Fruit fly (Drosophila melanogaster): ENCODE results near the gene RpS27.

The RpS27 gene

dm6 chr3R:25295320-25296020, 48.2 kb upstream of the RpS27 start, which contains the start of gene CG31102 (continued):
- TF ChIP-seq sug (tag; optimal IDR thresholded peaks at IDR 0.05): peak; percentile 53
- TF ChIP-seq HLH4C (GFP tag; IDR thresholded peaks at IDR 0.05; ENCODE audit: partially characterized antibody): no peak
- TF ChIP-seq mirr (GFP tag; optimal IDR thresholded peaks at IDR 0.05): peak; percentile 28
- peak; percentile 1 for TF ChIP-seq dmrt99B (tag; optimal IDR thresholded peaks at IDR 0.05)
- TF ChIP-seq CG34376 (GFP tag; optimal IDR thresholded peaks at IDR 0.05): peak; percentile 11
- no peak for TF ChIP-seq CG14050 (GFP tag; IDR thresholded peaks at IDR 0.05)
- 0 out of 3 replicates have a peak, but pooled peaks have one; percentile 39 for TF ChIP-seq ci (GFP tag; IDR thresholded peaks at IDR 0.05)
- TF ChIP-seq hkb (optimal IDR thresholded peaks at IDR 0.05): no peak
- TF ChIP-seq hkb (GFP tag; IDR thresholded peaks at IDR 0.05): no peak
- TF ChIP-seq B-H2 (GFP tag; optimal IDR thresholded peaks at IDR 0.05): no peak
- TF ChIP-seq grn (GFP tag; optimal IDR thresholded peaks at IDR 0.05): peak; percentile 74
- TF ChIP-seq zen2 (GFP tag; IDR thresholded peaks at IDR 0.05; ENCODE audit: partially characterized antibody): 0 out of 3 replicates have a peak, but pooled peaks have one; percentile 39
- TF ChIP-seq mld (GFP tag; IDR thresholded peaks at IDR 0.05; ENCODE audit: partially characterized antibody): no peak
- 0 out of 3 replicates have a peak, but pooled peaks have one; percentile 21 for TF ChIP-seq dysf (GFP tag; IDR thresholded peaks at IDR 0.05)
- no peak for TF ChIP-seq CG8765 (GFP tag; IDR thresholded peaks at IDR 0.05)
- TF ChIP-seq Ets65A (GFP tag): peak; percentile 58
- peak; percentile 32 for TF ChIP-seq CG10543 (GFP tag; optimal IDR thresholded peaks at IDR 0.05)
- TF ChIP-seq Drgx (GFP tag; IDR thresholded peaks at IDR 0.05): 0 out of 2 replicates have a peak, but pooled peaks have one; percentile 12
- TF ChIP-seq CG2116 (GFP tag; optimal IDR thresholded peaks at IDR 0.05): no peak
- TF ChIP-seq CG34422 (GFP tag; IDR thresholded peaks at IDR 0.05): 0 out of 3 replicates have a peak, but pooled peaks have one; percentile 18

- TF ChIP-seq fu2 (GFP tag; optimal IDR thresholded peaks at IDR 0.05) (no peak), dati (GFP tag; IDR thresholded peaks at IDR 0.05) (no peak), Nf-YC (tag; optimal IDR thresholded peaks at IDR 0.05) (no peak), E2f2 (GFP tag; IDR thresholded peaks at IDR 0.05) (no peak), CG18011 (GFP tag; optimal IDR thresholded peaks at IDR 0.05) (no peak), cad (GFP tag; optimal IDR thresholded peaks at IDR 0.05) (no peak), CG6654 (GFP tag; optimal IDR thresholded peaks at IDR 0.05) (no peak), CG15011 (GFP tag; optimal IDR thresholded peaks at IDR 0.05) (no peak), CG18476 (GFP tag; optimal IDR thresholded peaks at IDR 0.05) (no peak), gsb-n (tag; optimal IDR thresholded peaks at IDR 0.05) (no peak), Atf-2 (GFP tag; optimal IDR thresholded peaks at IDR 0.05) (no peak), hb (GFP tag; IDR thresholded peaks at IDR 0.05; ENCODE audit: partially characterized antibody) (no peak), danr (GFP tag; IDR thresholded peaks at IDR 0.05) (no peak), Hr78 (GFP tag; optimal IDR thresholded peaks at IDR 0.05) (no peak), CG10959 (GFP tag; IDR thresholded peaks at IDR 0.05) (no peak), zen (tag; optimal IDR thresholded peaks at IDR 0.05) (no peak), lilli (GFP tag; optimal IDR thresholded peaks at IDR 0.05) (no peak), CG4282 (GFP tag; optimal IDR thresholded peaks at IDR 0.05) (no peak), CG7987 (GFP tag; optimal IDR thresholded peaks at IDR 0.05) (no peak), pfk (GFP tag; optimal IDR thresholded peaks at IDR 0.05) (peak; percentile 47), Ets65A (GFP tag) (no peak), E2f1 (GFP tag; IDR thresholded peaks at IDR 0.05) (no peak), CG4360 (GFP tag; IDR thresholded peaks at IDR 0.05) (no peak), CG31365 (tag; optimal IDR thresholded peaks at IDR 0.05) (no peak), Optix (GFP tag; IDR thresholded peaks at IDR 0.05) (0 out of 3 replicates have a peak, but pooled peaks have one; percentile 18), gcm (GFP tag; optimal IDR thresholded peaks at IDR 0.05) (no peak), CG33213 (GFP tag; optimal IDR thresholded peaks at IDR 0.05) (no peak), CG8944 (GFP tag; optimal IDR thresholded peaks at IDR 0.05) (no peak), CG11696 (GFP tag; IDR thresholded peaks at IDR 0.05) (no peak), CG10366 (GFP tag; IDR thresholded peaks at IDR 0.05) (no peak), CG9437 (GFP tag; optimal IDR thresholded peaks at IDR 0.05) (no peak)
Measured at dm6 chr3R:25292864-25293284, 45.6 kb upstream of the RpS27 start, which contains the start of gene CG31098. TSS of gene CG31098 (minus strand) at chr3R:25292977.

Data from whole organism, embryonic.